Worm (Caenorhabditis elegans): Measurements from ENCODE around the gene srw-69.

- TF ChIP-seq zfp-3 (GFP tag; conservative IDR thresholded peaks at IDR 0.05) (peak; percentile 90), ztf-11 (tag; optimal IDR thresholded peaks at IDR 0.05) (no peak)
These were observed 3.8 kb upstream of the srw-69 start for ce11 chrV:7432441-7433146.
